Worm (Caenorhabditis elegans): ENCODE measurements around the gene nhr-12.

DNA sequence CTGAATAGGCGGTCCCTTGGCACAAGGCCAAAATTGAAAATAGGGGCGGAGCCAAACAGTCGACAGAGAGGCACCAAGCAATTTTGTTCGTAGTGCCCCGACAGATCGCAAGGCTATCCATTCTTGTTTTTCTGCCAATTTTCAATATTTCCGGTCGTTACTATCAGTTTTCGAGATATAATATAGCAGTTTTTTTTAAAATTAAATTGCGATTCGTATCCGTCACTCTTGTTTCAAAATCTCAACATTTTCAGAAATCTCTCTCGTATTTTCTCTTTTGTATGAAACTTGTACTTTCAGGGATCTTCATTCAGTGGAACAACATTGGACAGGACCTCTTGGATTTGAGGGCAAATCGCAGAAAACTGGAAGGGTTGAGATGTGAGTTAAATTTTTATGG is 46.8 kb downstream of the nhr-12 start, which contains the start of gene F57A8.1:
- TF ChIP-seq him-1 (tag; optimal IDR thresholded peaks at IDR 0.05) (no peak), dao-5 (tag; optimal IDR thresholded peaks at IDR 0.05) (no peak), W03F9.2 (tag; optimal IDR thresholded peaks at IDR 0.05) (no peak)

All from whole organism, L4/young adult.